Fruit fly (Drosophila melanogaster) ovary, adult (tissue): ENCODE data around the gene CG6610.
A peak's percentile ranks its signal among the peaks of the same experiment; 100 is the strongest.

Experiments used
- CG17801 ChIP-seq: fragments of 200-800 bp; optimal IDR thresholded peaks from 2 replicates; lab custom pipeline; 2019; ENCODE audit warnings: missing biosample characterization, mild to moderate bottlenecking, missing genetic modification characterization, moderate library complexity; ENCODE audit not compliant: partially characterized antibody

Gene CG6610

dm6 chr3L:6074975-6075692, at the start of gene CG6610, which contains the start of gene CG13295:
Gene CG6610, plus strand, starts transcription at chr3L:6075536.
Gene CG13295, minus strand, starts transcription at chr3L:6075245.
- TF ChIP-seq CG17801 (GFP tag; lab: Kevin White, UChicago), result peak; percentile 55

dm6 chr3L:6033008-6033407, 42.3 kb upstream of the CG6610 start:
- no peak for TF ChIP-seq CG17801 (GFP tag; lab: Kevin White, UChicago)

dm6 chr3L:6034511-6034910, 40.8 kb upstream of the CG6610 start, which contains the start of gene CG10477:
Gene CG10477, minus strand, starts transcription at chr3L:6034611.
- TF ChIP-seq CG17801 (GFP tag; lab: Kevin White, UChicago), result no peak

- no peak for TF ChIP-seq CG17801 (GFP tag; lab: Kevin White, UChicago)
Measured at dm6 chr3L:6034916-6035315, 40.4 kb upstream of the CG6610 start, which contains the start of gene yip7. Gene yip7, plus strand, starts transcription at chr3L:6035216.

- TF ChIP-seq CG17801 (GFP tag; lab: Kevin White, UChicago), result no peak
Measured at dm6 chr3L:6036141-6036540, 39.2 kb upstream of the CG6610 start.

dm6 chr3L:6036811-6037210, 38.5 kb upstream of the CG6610 start, which contains the start of gene CG6462:
Gene CG6462, plus strand, starts transcription at chr3L:6037111.
- no peak for TF ChIP-seq CG17801 (GFP tag; lab: Kevin White, UChicago)

dm6 chr3L:6038720-6039205, 36.6 kb upstream of the CG6610 start, which contains the start of gene Jon65Aiv:
Gene Jon65Aiv, plus strand, starts transcription at chr3L:6039155.
- TF ChIP-seq CG17801 (GFP tag; lab: Kevin White, UChicago), result no peak

dm6 chr3L:6050230-6050807, 25.0 kb upstream of the CG6610 start, which contains the start of gene Jon65Aiii:
Gene Jon65Aiii, plus strand, starts transcription at chr3L:6050757.
- TF ChIP-seq CG17801 (GFP tag; lab: Kevin White, UChicago), result no peak

- no peak for TF ChIP-seq CG17801 (GFP tag; lab: Kevin White, UChicago)
Measured at dm6 chr3L:6052021-6052420, 23.3 kb upstream of the CG6610 start, which contains the start of gene Jon65Aii. Gene Jon65Aii, plus strand, starts transcription at chr3L:6052321.

dm6 chr3L:6054343-6054742, 21.0 kb upstream of the CG6610 start, which contains the start of gene Jon65Ai:
Gene Jon65Ai, minus strand, starts transcription at chr3L:6054443.
- no peak for TF ChIP-seq CG17801 (GFP tag; lab: Kevin White, UChicago)

- no peak for TF ChIP-seq CG17801 (GFP tag; lab: Kevin White, UChicago)
Measured at dm6 chr3L:6054803-6055202, 20.5 kb upstream of the CG6610 start, which contains the start of gene tant. Gene tant, plus strand, starts transcription at chr3L:6055136.

dm6 chr3L:6059062-6059708, 16.2 kb upstream of the CG6610 start, which contains the start of gene CG6592:
Gene CG6592, plus strand, starts transcription at chr3L:6059658.
- TF ChIP-seq CG17801 (GFP tag; lab: Kevin White, UChicago), result no peak

dm6 chr3L:6062860-6063607, 12.3 kb upstream of the CG6610 start, which contains the start of gene CG10472:
Gene CG10472, minus strand, starts transcription at chr3L:6062910.
- no peak for TF ChIP-seq CG17801 (GFP tag; lab: Kevin White, UChicago)

- no peak for TF ChIP-seq CG17801 (GFP tag; lab: Kevin White, UChicago)
Measured at dm6 chr3L:6065881-6066389, 9.4 kb upstream of the CG6610 start, which contains the start of gene CG42269. Gene CG42269, plus strand, starts transcription at chr3L:6066296.
